Worm (Caenorhabditis elegans): ENCODE results near the gene Y45F10B.13.

Y45F10B.13 gene

DNA sequence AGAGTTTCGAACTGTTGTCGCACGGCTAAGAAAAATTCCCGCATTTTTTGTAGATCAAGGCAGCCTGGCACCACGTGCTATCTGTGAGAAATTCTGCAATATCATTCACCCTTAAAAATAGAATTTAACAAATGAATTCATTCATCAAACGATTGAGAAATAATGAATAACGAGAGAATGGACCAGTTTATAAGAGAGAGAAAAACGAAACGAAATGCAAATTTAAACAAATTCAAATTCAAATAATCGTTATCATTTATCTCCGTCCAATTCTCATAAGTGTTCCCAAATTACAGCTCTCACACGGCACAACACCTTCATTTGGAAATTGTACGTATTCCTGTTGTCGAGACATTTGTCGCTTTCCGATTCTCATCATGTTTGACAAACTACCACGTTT lies 56.4 kb downstream of the Y45F10B.13 start, which contains the start of gene seld-1:
seld-1 (plus strand) TSS at position 301 of the 400 bp plus-strand sequence.
- TF ChIP-seq ceh-13 (GFP tag; optimal IDR thresholded peaks at IDR 0.05) (no peak), tbx-37 (GFP tag; conservative IDR thresholded peaks at IDR 0.05) (no peak)

ce11 chrIV:13504065-13504464 lies 57.5 kb downstream of the Y45F10B.13 start:
- TF ChIP-seq flt-1 (GFP tag; IDR thresholded peaks at IDR 0.05) (peak; percentile 59), scrt-1 (GFP tag; IDR thresholded peaks at IDR 0.05) (0 out of 2 replicates have a peak, but pooled peaks have one; percentile 14), pes-1 (GFP tag; IDR thresholded peaks at IDR 0.05) (peak; percentile 63)

ce11 chrIV:13502806-13503363 lies 58.6 kb downstream of the Y45F10B.13 start, which contains the start of gene tbc-9:
tbc-9 (minus strand) TSS chrIV:13502856.
- TF ChIP-seq hmg-4 (GFP tag; optimal IDR thresholded peaks at IDR 0.05) (no peak), B0310.2 (tag; optimal IDR thresholded peaks at IDR 0.05) (no peak), ets-7 (tag; optimal IDR thresholded peaks at IDR 0.05) (no peak)

Measured in whole organism, early embryonic.